Fruit fly (Drosophila melanogaster): ENCODE measurements around the gene Pa1.

DNA sequence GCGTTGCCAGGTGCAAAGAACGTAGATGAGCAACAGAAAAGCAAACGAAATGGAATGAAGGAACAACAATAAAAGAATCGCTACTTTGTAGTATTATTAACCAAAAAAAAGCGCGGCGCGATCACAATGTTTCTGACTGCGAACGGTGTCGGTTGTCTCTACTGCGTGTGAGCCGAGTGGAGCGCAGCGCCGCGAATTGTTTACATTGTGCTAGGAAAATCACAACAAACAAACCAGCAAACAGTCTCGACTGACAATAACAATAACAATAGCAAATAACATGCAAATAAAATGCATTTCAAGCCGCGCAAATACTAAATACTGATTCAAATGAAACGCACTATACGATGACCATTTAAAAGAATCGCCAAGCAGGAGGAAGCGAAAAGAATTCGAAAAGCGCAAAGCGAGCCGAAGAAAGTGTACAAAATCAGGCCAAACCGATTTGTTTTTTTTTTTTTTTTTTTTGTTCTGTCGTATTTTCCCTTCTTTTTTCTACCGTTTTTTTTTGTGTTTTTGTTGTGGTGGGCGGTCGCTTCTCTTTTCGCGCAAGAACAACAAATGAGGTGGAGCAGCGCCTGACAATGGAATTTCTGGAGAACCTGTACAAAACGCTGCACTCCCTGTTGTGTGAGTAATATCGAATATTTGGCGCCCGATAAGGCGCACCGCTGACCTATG lies 19.0 kb upstream of the Pa1 start, which contains the start of the genes CG34348 and Kap3:
- no peak for TF ChIP-seq usp (GFP tag; optimal IDR thresholded peaks at IDR 0.05)
- no peak for TF ChIP-seq EcR (GFP tag; optimal IDR thresholded peaks at IDR 0.05)
- no peak for TF ChIP-seq pan (optimal IDR thresholded peaks at IDR 0.05)

Data from whole organism.